Worm (Caenorhabditis elegans) whole organism, L4 larva: Measurements from ENCODE around the gene F53A9.1.

ENCODE experiments used
- D1046.2 ChIP-seq: fragments of 200-800 bp; sonication (Bioruptor generic); IDR thresholded peaks from 2 replicates; pipeline ENCODE4 v1.3.6; 2022; ENCODE audit warnings: missing genetic modification characterization, missing compliant biosample characterization
- F10B5.3 ChIP-seq: sonication (generic microtip); optimal IDR thresholded peaks from 2 replicates; lab custom pipeline; 2016; ENCODE audit warnings: mild to moderate bottlenecking, missing genetic modification characterization, missing compliant biosample characterization
- Y48G9A.11 ChIP-seq: fragments of 200-800 bp; sonication (Bioruptor generic); IDR thresholded peaks from 2 replicates; pipeline ENCODE4 v1.3.6; 2022; ENCODE audit warnings: missing genetic modification reagents, missing genetic modification characterization, missing compliant biosample characterization
- aha-1 ChIP-seq: fragments of 150-350 bp; peaks from one replicate; lab custom pipeline; 2014; ENCODE audit warnings: missing biosample characterization, missing genetic modification characterization
- aly-2 ChIP-seq: sonication (generic microtip); optimal IDR thresholded peaks from 2 replicates; lab custom pipeline; 2018; ENCODE audit warnings: missing biosample characterization, missing genetic modification characterization
- ama-1 ChIP-seq: fragments of 150-350 bp; optimal IDR thresholded peaks from 2 replicates; lab custom pipeline; 2014; ENCODE audit warnings: inconsistent platforms, mixed read lengths
- attf-4 ChIP-seq: sonication (generic microtip); optimal IDR thresholded peaks from 3 replicates; lab custom pipeline; 2017; ENCODE audit warnings: missing biosample characterization, missing genetic modification characterization
- ceh-28 ChIP-seq: fragments of 150-350 bp; optimal IDR thresholded peaks from 2 replicates; lab custom pipeline; 2014; ENCODE audit warnings: missing biosample characterization, missing genetic modification reagents, missing genetic modification characterization
- ceh-32 ChIP-seq: sonication (generic microtip); optimal IDR thresholded peaks from 2 replicates; lab custom pipeline; 2016; ENCODE audit warnings: mild to moderate bottlenecking, missing genetic modification characterization, missing compliant biosample characterization; ENCODE audit not compliant: poor library complexity
- ces-1 ChIP-seq: fragments of 150-350 bp; sonication (generic microtip); optimal IDR thresholded peaks from 4 replicates; lab custom pipeline; 2014; ENCODE audit warnings: missing biosample characterization, missing genetic modification reagents, missing genetic modification characterization
- ctbp-1 ChIP-seq: fragments of 200-800 bp; sonication (Bioruptor generic); IDR thresholded peaks from 2 replicates; pipeline ENCODE4 v1.3.6; 2022; ENCODE audit warnings: missing genetic modification reagents, missing genetic modification characterization, missing compliant biosample characterization
- daf-16 ChIP-seq, 3 experiments: sonication (generic microtip); optimal IDR thresholded peaks; 2 replicates each; lab custom pipeline; 2016 to 2017; ENCODE audit warnings: missing genetic modification characterization in 3 of 3, missing genetic modification reagents in 3 of 3, mild to moderate bottlenecking in 2 of 3, missing compliant biosample characterization in 2 of 3, missing biosample characterization in 1 of 3, moderate library complexity in 1 of 3
- dmd-6 ChIP-seq: fragments of 200-800 bp; sonication (Bioruptor generic); IDR thresholded peaks from 2 replicates; pipeline ENCODE4 v1.3.6; 2022; ENCODE audit warnings: missing genetic modification reagents, missing genetic modification characterization, missing compliant biosample characterization
- dpl-1 ChIP-seq: fragments of 150-350 bp; optimal IDR thresholded peaks from 2 replicates; lab custom pipeline; 2014; ENCODE audit warnings: missing biosample characterization, missing genetic modification reagents, missing genetic modification characterization
- dve-1 ChIP-seq: sonication (generic microtip); optimal IDR thresholded peaks from 2 replicates; lab custom pipeline; 2017; ENCODE audit warnings: antibody characterized with exemption, mild to moderate bottlenecking, missing genetic modification characterization, missing compliant biosample characterization; ENCODE audit not compliant: insufficient read depth
- gei-8 ChIP-seq: fragments of 200-800 bp; sonication (Bioruptor generic); optimal IDR thresholded peaks from 2 replicates; lab custom pipeline; 2018; ENCODE audit warnings: mild to moderate bottlenecking, missing genetic modification characterization, missing compliant biosample characterization
- hif-1 ChIP-seq, 2 experiments: sonication (generic microtip); optimal IDR thresholded peaks; 2 replicates each; lab custom pipeline; 2016 to 2017; ENCODE audit warnings: missing compliant biosample characterization in 2 of 2, missing genetic modification characterization in 2 of 2, missing genetic modification reagents in 2 of 2, missing genotype in 2 of 2, mild to moderate bottlenecking in 1 of 2
- jun-1 ChIP-seq: fragments of 150-350 bp; optimal IDR thresholded peaks from 2 replicates; lab custom pipeline; 2014; ENCODE audit warnings: missing biosample characterization, missing genetic modification reagents, missing genetic modification characterization
- lim-7 ChIP-seq: fragments of 200-800 bp; sonication (Bioruptor generic); IDR thresholded peaks from 2 replicates; pipeline ENCODE4 v1.3.6; 2022; ENCODE audit warnings: missing genetic modification characterization, missing compliant biosample characterization
- lin-13 ChIP-seq: fragments of 150-350 bp; optimal IDR thresholded peaks from 2 replicates; lab custom pipeline; 2014; ENCODE audit warnings: missing biosample characterization, missing genetic modification reagents, missing genetic modification characterization
- lin-29 ChIP-seq: fragments of 200-800 bp; sonication (Bioruptor generic); IDR thresholded peaks from 2 replicates; pipeline ENCODE4 v1.3.6; 2022; ENCODE audit warnings: missing genetic modification reagents, missing genetic modification characterization, missing compliant biosample characterization
- lir-3 ChIP-seq: sonication (generic microtip); optimal IDR thresholded peaks from 2 replicates; lab custom pipeline; 2016; ENCODE audit warnings: mild to moderate bottlenecking, missing genetic modification characterization, missing compliant biosample characterization
- mxl-3 ChIP-seq: fragments of 200-800 bp; sonication (Bioruptor generic); optimal IDR thresholded peaks from 2 replicates; lab custom pipeline; 2018; ENCODE audit warnings: mild to moderate bottlenecking, missing genetic modification characterization, missing compliant biosample characterization
- nhr-111 ChIP-seq: fragments of 200-800 bp; sonication (Bioruptor generic); optimal IDR thresholded peaks from 2 replicates; lab custom pipeline; 2018; ENCODE audit warnings: mild to moderate bottlenecking, missing genetic modification characterization, missing compliant biosample characterization
- nhr-237 ChIP-seq: sonication (generic microtip); optimal IDR thresholded peaks from 2 replicates; lab custom pipeline; 2017; ENCODE audit warnings: missing biosample characterization, missing genetic modification characterization
- nhr-41 ChIP-seq: fragments of 200-800 bp; sonication (Bioruptor generic); IDR thresholded peaks from 2 replicates; pipeline ENCODE4 v1.3.6; 2022; ENCODE audit warnings: missing genetic modification reagents, missing genetic modification characterization, missing compliant biosample characterization
- nhr-42 ChIP-seq: fragments of 200-800 bp; sonication (Bioruptor generic); IDR thresholded peaks from 2 replicates; pipeline ENCODE4 v1.3.6; 2022; ENCODE audit warnings: missing genetic modification characterization, missing compliant biosample characterization
- pqm-1 ChIP-seq: sonication (generic microtip); optimal IDR thresholded peaks from 2 replicates; lab custom pipeline; 2017; ENCODE audit warnings: missing biosample characterization, missing genetic modification characterization
- saeg-2 ChIP-seq: fragments of 200-800 bp; sonication (Bioruptor generic); IDR thresholded peaks from 2 replicates; pipeline ENCODE4 v1.3.6; 2022; ENCODE audit warnings: missing genetic modification reagents, missing genetic modification characterization, missing compliant biosample characterization
- sdz-12 ChIP-seq: fragments of 200-800 bp; sonication (Bioruptor generic); optimal IDR thresholded peaks from 2 replicates; lab custom pipeline; 2018; ENCODE audit warnings: mild to moderate bottlenecking, missing genetic modification characterization, missing compliant biosample characterization
- set-16 ChIP-seq: fragments of 200-800 bp; sonication (Bioruptor generic); IDR thresholded peaks from 2 replicates; pipeline ENCODE4 v1.3.6; 2022; ENCODE audit warnings: missing genetic modification reagents, missing genetic modification characterization, missing compliant biosample characterization
- snpc-1.2 ChIP-seq: fragments of 200-800 bp; sonication (Bioruptor generic); IDR thresholded peaks from 2 replicates; pipeline ENCODE4 v1.3.6; 2022; ENCODE audit warnings: missing genetic modification reagents, missing genetic modification characterization, missing compliant biosample characterization
- snpc-4 ChIP-seq: fragments of 150-350 bp; optimal IDR thresholded peaks from 2 replicates; lab custom pipeline; 2014; ENCODE audit warnings: missing biosample characterization, missing genetic modification characterization
- spr-3 ChIP-seq: fragments of 200-800 bp; sonication (Bioruptor generic); optimal IDR thresholded peaks from 2 replicates; lab custom pipeline; 2018; ENCODE audit warnings: mild to moderate bottlenecking, missing genetic modification characterization, missing compliant biosample characterization
- unc-62 ChIP-seq, 3 experiments: fragments of 150-350 bp in 1 of 3; sonication (generic microtip); optimal IDR thresholded peaks in 2 of 3; peaks in 1 of 3; 1 replicate in 1 of 3; 2 replicates in 2 of 3; lab custom pipeline; 2014 to 2017; ENCODE audit warnings: missing biosample characterization in 3 of 3, missing genetic modification characterization in 3 of 3, missing genetic modification reagents in 3 of 3, missing genotype in 1 of 3
- vab-7 ChIP-seq: fragments of 200-800 bp; sonication (Bioruptor generic); IDR thresholded peaks from 2 replicates; pipeline ENCODE4 v1.3.6; 2022; ENCODE audit warnings: missing genetic modification reagents, missing genetic modification characterization, missing compliant biosample characterization

Gene F53A9.1

ce11 chrX:8736965-8737464 is 25.6 kb downstream of the F53A9.1 start, which contains the start of gene M02D8.3 (continued):
- no peak for TF ChIP-seq snpc-4 (tag; lab: Kevin White, UChicago)
- TF ChIP-seq lim-7 (GFP tag; lab: Robert Waterston, UW): no peak
- peak; percentile 83 for TF ChIP-seq mxl-3 (GFP tag; lab: Kevin White, UChicago)
- TF ChIP-seq jun-1 (tag; lab: Kevin White, UChicago): no peak
- TF ChIP-seq nhr-111: no peak
- TF ChIP-seq dmd-6: 0 out of 2 replicates have a peak, but pooled peaks have one; percentile 16
- no peak for TF ChIP-seq attf-4 (tag; lab: Kevin White, UChicago)
- no peak for TF ChIP-seq aly-2 (tag; lab: Kevin White, UChicago)
- TF ChIP-seq vab-7 (GFP tag; lab: Robert Waterston, UW): no peak
- TF ChIP-seq Y48G9A.11 (GFP tag; lab: Robert Waterston, UW): no peak
- TF ChIP-seq sdz-12 (GFP tag; lab: Kevin White, UChicago): no peak

- no peak for TF ChIP-seq ces-1 (GFP tag; lab: Kevin White, UChicago)
Observed at ce11 chrX:8737801-8738200, 26.4 kb downstream of the F53A9.1 start.

- TF ChIP-seq aha-1 (tag; lab: Kevin White, UChicago) (peak; percentile 65), ctbp-1 (GFP tag; lab: Robert Waterston, UW) (no peak), hif-1 (tag; optimal IDR thresholded peaks at IDR 0.05; lab: Kevin White, UChicago) (no peak), saeg-2 (GFP tag; lab: Robert Waterston, UW) (no peak), nhr-237 (no peak)
- TF ChIP-seq, all 104 proteins: peak for 1
Observed at ce11 chrX:8739373-8739772, 28.0 kb downstream of the F53A9.1 start, which contains the start of gene M02D8.2. TSS of gene M02D8.2 (plus strand) at chrX:8739673.

ce11 chrX:8741629-8742170 is 30.3 kb downstream of the F53A9.1 start:
- TF ChIP-seq D1046.2 (GFP tag; lab: Robert Waterston, UW) (0 out of 2 replicates have a peak, but pooled peaks have one; percentile 25), ceh-28 (tag; lab: Kevin White, UChicago) (no peak), F10B5.3 (peak; percentile 54), nhr-42 (0 out of 2 replicates have a peak, but pooled peaks have one; percentile 24), snpc-1.2 (peak; percentile 49; the same call in 1 of the 2 replicates), lin-13 (GFP tag; lab: Kevin White, UChicago) (no peak), Y48G9A.11 (GFP tag; lab: Robert Waterston, UW) (0 out of 2 replicates have a peak, but pooled peaks have one; percentile 26), set-16 (GFP tag; lab: Robert Waterston, UW) (peak; percentile 88)
- TF ChIP-seq, all 104 proteins: peak for 6

- TF ChIP-seq ceh-32 (tag; lab: Kevin White, UChicago): no peak
- no peak for TF ChIP-seq dve-1 (tag; lab: Kevin White, UChicago)
- TF ChIP-seq F10B5.3: no peak
- TF ChIP-seq saeg-2 (GFP tag; lab: Robert Waterston, UW): no peak
- no peak for TF ChIP-seq unc-62 (GFP tag; optimal IDR thresholded peaks at IDR 0.05 in 1 of 2; lab: Kevin White, UChicago)
- no peak for TF ChIP-seq unc-62 (tag; optimal IDR thresholded peaks at IDR 0.05; lab: Kevin White, UChicago)
- no peak for TF ChIP-seq set-16 (GFP tag; lab: Robert Waterston, UW)
- TF ChIP-seq lin-29: no peak
- no peak for TF ChIP-seq pqm-1 (tag; lab: Kevin White, UChicago)
- TF ChIP-seq ama-1 (lab: Kevin White, UChicago): no peak
- TF ChIP-seq daf-16 (GFP tag; optimal IDR thresholded peaks at IDR 0.05; lab: Kevin White, UChicago): no peak
- no peak for TF ChIP-seq daf-16 (tag; optimal IDR thresholded peaks at IDR 0.05; lab: Kevin White, UChicago)
- TF ChIP-seq dpl-1: no peak
- TF ChIP-seq nhr-237: no peak
- TF ChIP-seq spr-3: no peak
- TF ChIP-seq gei-8 (GFP tag; lab: Kevin White, UChicago): no peak
- TF ChIP-seq aha-1 (tag; lab: Kevin White, UChicago): no peak
- TF ChIP-seq nhr-41 (GFP tag; lab: Robert Waterston, UW): no peak
- TF ChIP-seq lir-3 (tag; lab: Kevin White, UChicago): no peak
Observed at ce11 chrX:8742896-8743295, 31.5 kb downstream of the F53A9.1 start, which contains the start of gene M02D8.7. TSS of gene M02D8.7 (minus strand) at chrX:8742996.
